Worm (Caenorhabditis elegans): Measurements from ENCODE around the gene sur-7.
A peak's percentile ranks its signal among the peaks of the same experiment; 100 is the strongest.

Gene sur-7

ce11 chrX:16409220-16409619, 32.8 kb downstream of the sur-7 start:
- TF ChIP-seq zfh-2 (GFP tag; conservative IDR thresholded peaks at IDR 0.05), result peak; percentile 40; the same call in 1 of the 2 replicates
- TF ChIP-seq dox-1 (GFP tag; IDR thresholded peaks at IDR 0.05), result no peak
- TF ChIP-seq F10E7.11 (tag; optimal IDR thresholded peaks at IDR 0.05), result no peak
- TF ChIP-seq nhr-27 (tag; optimal IDR thresholded peaks at IDR 0.05), result no peak
- no peak for TF ChIP-seq hmg-20 (GFP tag; IDR thresholded peaks at IDR 0.05)
- TF ChIP-seq Y53F4B.3 (GFP tag; IDR thresholded peaks at IDR 0.05), result no peak
- TF ChIP-seq hlh-26 (GFP tag; conservative IDR thresholded peaks at IDR 0.05), result no peak
- peak; percentile 93 for TF ChIP-seq madf-10 (tag; optimal IDR thresholded peaks at IDR 0.05)

ce11 chrX:16411985-16412384, 35.6 kb downstream of the sur-7 start:
- no peak for TF ChIP-seq snpc-3.4 (tag; optimal IDR thresholded peaks at IDR 0.05)
- no peak; the same call in 1 of the 2 replicates for TF ChIP-seq cebp-1 (GFP tag; IDR thresholded peaks at IDR 0.05)
- peak; percentile 87 for TF ChIP-seq cebp-1 (tag; optimal IDR thresholded peaks at IDR 0.05)

ce11 chrX:16413208-16413995, 37.0 kb downstream of the sur-7 start:
- TF ChIP-seq madf-8 (GFP tag; conservative IDR thresholded peaks at IDR 0.05), result no peak
- TF ChIP-seq nhr-80 (tag; optimal IDR thresholded peaks at IDR 0.05), result peak; percentile 45

- TF ChIP-seq snpc-3.4 (tag; optimal IDR thresholded peaks at IDR 0.05) (no peak), pbrm-1 (GFP tag; IDR thresholded peaks at IDR 0.05) (0 out of 2 replicates have a peak, but pooled peaks have one; percentile 16), zfh-2 (GFP tag; conservative IDR thresholded peaks at IDR 0.05) (no peak), F57A8.1 (GFP tag; optimal IDR thresholded peaks at IDR 0.05) (no peak), bed-1 (GFP tag; IDR thresholded peaks at IDR 0.05) (no peak), Y53G8AR.9 (GFP tag; conservative IDR thresholded peaks at IDR 0.05) (no peak), ccch-3 (GFP tag; optimal IDR thresholded peaks at IDR 0.05) (no peak), ztf-18 (tag; optimal IDR thresholded peaks at IDR 0.05) (no peak), F55B11.4 (tag; optimal IDR thresholded peaks at IDR 0.05; ENCODE audit: borderline replicate concordance, insufficient read depth) (no peak), unc-62 (GFP tag; optimal IDR thresholded peaks at IDR 0.05) (no peak), Y79H2A.3 (GFP tag; conservative IDR thresholded peaks at IDR 0.05) (no peak), hrde-1 (tag; optimal IDR thresholded peaks at IDR 0.05; ENCODE audit: borderline replicate concordance) (no peak), tbx-9 (tag; optimal IDR thresholded peaks at IDR 0.05; ENCODE audit: borderline replicate concordance) (no peak), dox-1 (GFP tag; IDR thresholded peaks at IDR 0.05) (0 out of 2 replicates have a peak, but pooled peaks have one; percentile 23), dpl-1 (GFP tag; optimal IDR thresholded peaks at IDR 0.05) (no peak), hmg-1.2 (GFP tag; IDR thresholded peaks at IDR 0.05) (no peak), madf-8 (GFP tag; conservative IDR thresholded peaks at IDR 0.05) (no peak)
These were observed 38.2 kb downstream of the sur-7 start for ce11 chrX:16414572-16414971.

ce11 chrX:16416790-16417330, 40.5 kb downstream of the sur-7 start, which contains the start of gene eat-17:
Gene eat-17, minus strand, starts transcription at chrX:16416840.
- TF ChIP-seq zfh-2 (GFP tag; conservative IDR thresholded peaks at IDR 0.05) (peak; percentile 88), ztf-6 (GFP tag; IDR thresholded peaks at IDR 0.05) (no peak), aptf-3 (GFP tag; IDR thresholded peaks at IDR 0.05) (0 out of 2 replicates have a peak, but pooled peaks have one; percentile 19)
